Worm (Caenorhabditis elegans) whole organism, early embryonic: Measurements from ENCODE around the gene B0554.7.

Experiments
- F13C5.2 ChIP-seq: sonication (generic microtip); optimal IDR thresholded peaks from 2 replicates; lab custom pipeline; 2017; ENCODE audit warnings: mild to moderate bottlenecking, missing genetic modification characterization, inconsistent platforms, missing compliant biosample characterization
- aly-1 ChIP-seq: sonication (generic microtip); optimal IDR thresholded peaks from 2 replicates; lab custom pipeline; 2016; ENCODE audit warnings: missing genetic modification characterization, missing compliant biosample characterization
- ama-1 ChIP-seq: fragments of 150-350 bp; optimal IDR thresholded peaks from 2 replicates; lab custom pipeline; 2014
- ceh-36 ChIP-seq: sonication (generic microtip); optimal IDR thresholded peaks from 2 replicates; lab custom pipeline; 2016; ENCODE audit warnings: missing genetic modification characterization, inconsistent platforms, missing compliant biosample characterization
- flt-1 ChIP-seq: fragments of 200-800 bp; sonication (Bioruptor generic); IDR thresholded peaks from 2 replicates; pipeline ENCODE4 v1.3.6; 2022; ENCODE audit warnings: missing genetic modification characterization, missing compliant biosample characterization
- pes-1 ChIP-seq: fragments of 200-800 bp; sonication (Bioruptor generic); IDR thresholded peaks from 2 replicates; pipeline ENCODE4 v1.3.6; 2022; ENCODE audit warnings: missing genetic modification reagents, missing genetic modification characterization, missing compliant biosample characterization

DNA sequence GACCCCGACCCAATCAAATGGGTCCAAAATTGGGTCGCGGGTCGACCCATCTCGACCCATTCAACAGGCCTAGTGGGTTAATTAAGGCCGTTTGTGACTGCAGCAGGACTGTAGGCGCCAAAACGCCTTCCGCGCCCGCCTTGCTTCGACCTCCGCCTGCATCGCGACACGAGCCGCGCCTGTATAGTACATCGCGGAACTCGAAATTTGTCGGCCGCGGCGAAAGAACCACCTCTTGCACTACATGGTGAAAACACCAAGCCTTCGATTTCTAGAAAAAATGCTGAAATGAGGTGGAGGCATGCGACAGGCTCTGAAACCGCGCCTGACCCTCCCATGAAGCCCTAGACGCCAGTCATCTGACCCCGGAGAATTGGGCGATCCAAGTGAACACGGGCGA lies 47.2 kb upstream of the B0554.7 start:
- TF ChIP-seq F13C5.2 (tag; lab: Kevin White, UChicago) (no peak), flt-1 (no peak), aly-1 (tag; lab: Kevin White, UChicago) (no peak), ama-1 (lab: Kevin White, UChicago) (no peak), ceh-36 (tag; lab: Kevin White, UChicago) (no peak), pes-1 (no peak)
